Worm (Caenorhabditis elegans): ENCODE measurements around the gene grd-4.

The grd-4 gene

ce11 chrX:8483951-8484350, 17.1 kb upstream of the grd-4 start:
- no peak for TF ChIP-seq rpc-1 (optimal IDR thresholded peaks at IDR 0.05)
- TF ChIP-seq rpc-1 (tag; optimal IDR thresholded peaks at IDR 0.05), result no peak
- TF ChIP-seq F57A8.1 (GFP tag; optimal IDR thresholded peaks at IDR 0.05), result no peak
- TF ChIP-seq sdz-38 (tag; optimal IDR thresholded peaks at IDR 0.05), result no peak
- no peak for TF ChIP-seq bed-2 (GFP tag; IDR thresholded peaks at IDR 0.05)
- TF ChIP-seq mcd-1 (GFP tag; IDR thresholded peaks at IDR 0.05), result no peak
- no peak for TF ChIP-seq F49E8.2 (tag; optimal IDR thresholded peaks at IDR 0.05; ENCODE audit: insufficient read depth)
- TF ChIP-seq zfh-2 (GFP tag; conservative IDR thresholded peaks at IDR 0.05), result no peak
- TF ChIP-seq aptf-2 (GFP tag; conservative IDR thresholded peaks at IDR 0.05), result no peak
- TF ChIP-seq ztf-22 (GFP tag; optimal IDR thresholded peaks at IDR 0.05), result no peak
- no peak for TF ChIP-seq nfyb-1 (GFP tag; IDR thresholded peaks at IDR 0.05)
- TF ChIP-seq nfya-1 (tag; optimal IDR thresholded peaks at IDR 0.05; ENCODE audit: borderline replicate concordance, insufficient read depth), result no peak
- no peak for TF ChIP-seq nfya-2 (GFP tag; IDR thresholded peaks at IDR 0.05)
- TF ChIP-seq Y95B8A.8 (GFP tag; IDR thresholded peaks at IDR 0.05), result no peak
- no peak for TF ChIP-seq madf-10 (tag; optimal IDR thresholded peaks at IDR 0.05)
- no peak for TF ChIP-seq ama-1 (optimal IDR thresholded peaks at IDR 0.05)
- TF ChIP-seq ama-1 (GFP tag; optimal IDR thresholded peaks at IDR 0.05), result no peak
- no peak for TF ChIP-seq F23B12.7 (tag; optimal IDR thresholded peaks at IDR 0.05; ENCODE audit: insufficient read depth)
- TF ChIP-seq K11D2.4 (GFP tag; IDR thresholded peaks at IDR 0.05), result no peak
- no peak for TF ChIP-seq ztf-25 (GFP tag; IDR thresholded peaks at IDR 0.05)
- TF ChIP-seq ceh-40 (GFP tag; IDR thresholded peaks at IDR 0.05), result no peak
- no peak for TF ChIP-seq lag-1 (GFP tag; IDR thresholded peaks at IDR 0.05)

DNA sequence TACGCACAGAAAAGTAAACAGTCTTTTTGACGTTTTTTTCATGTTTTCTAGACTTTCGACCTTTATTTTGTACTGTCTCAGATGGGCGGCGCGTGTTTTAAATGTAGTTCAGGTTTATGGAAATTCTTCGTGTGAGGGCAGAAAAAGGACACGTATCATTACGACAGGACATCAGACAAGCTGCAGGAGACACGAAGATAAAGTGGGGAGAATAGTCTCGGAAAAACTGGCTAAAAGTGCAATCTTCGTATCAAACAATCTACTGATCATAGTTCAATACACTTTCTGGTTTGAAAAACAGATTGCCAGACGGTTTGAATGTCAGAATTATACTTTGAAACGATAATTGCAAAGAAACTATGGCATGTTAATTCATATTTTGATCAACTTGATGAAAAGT, 15.6 kb upstream of the grd-4 start:
- no peak for TF ChIP-seq lin-40 (tag; optimal IDR thresholded peaks at IDR 0.05)

- TF ChIP-seq lin-35 (GFP tag; optimal IDR thresholded peaks at IDR 0.05), result no peak
- no peak for TF ChIP-seq lsy-27 (tag; optimal IDR thresholded peaks at IDR 0.05; ENCODE audit: borderline replicate concordance, insufficient read depth)
- TF ChIP-seq B0261.1 (tag; optimal IDR thresholded peaks at IDR 0.05), result no peak
- no peak for TF ChIP-seq ceh-91 (GFP tag; IDR thresholded peaks at IDR 0.05)
- TF ChIP-seq madf-3 (GFP tag; IDR thresholded peaks at IDR 0.05), result no peak
These were observed 11.6 kb upstream of the grd-4 start for ce11 chrX:8489415-8489814.

ce11 chrX:8489886-8490285, 11.1 kb upstream of the grd-4 start:
- TF ChIP-seq Y95B8A.8 (GFP tag; IDR thresholded peaks at IDR 0.05) (no peak), ceh-27 (GFP tag; optimal IDR thresholded peaks at IDR 0.05) (peak; percentile 14)

- no peak for TF ChIP-seq lsl-1 (GFP tag; optimal IDR thresholded peaks at IDR 0.05)
- TF ChIP-seq nhr-80 (tag; optimal IDR thresholded peaks at IDR 0.05), result peak; percentile 43
- TF ChIP-seq mcd-1 (GFP tag; IDR thresholded peaks at IDR 0.05), result no peak
- 0 out of 2 replicates have a peak, but pooled peaks have one; percentile 16 for TF ChIP-seq Y95B8A.8 (GFP tag; IDR thresholded peaks at IDR 0.05)
These were observed 8.3 kb upstream of the grd-4 start for ce11 chrX:8492750-8493149.

- TF ChIP-seq Y53F4B.3 (GFP tag; IDR thresholded peaks at IDR 0.05), result no peak
- TF ChIP-seq ztf-28 (GFP tag; IDR thresholded peaks at IDR 0.05), result no peak
- no peak for TF ChIP-seq zfh-2 (GFP tag; conservative IDR thresholded peaks at IDR 0.05)
- no peak for TF ChIP-seq nhr-27 (tag; optimal IDR thresholded peaks at IDR 0.05)
These were observed 6.0 kb upstream of the grd-4 start, which contains the start of gene T01B10.5 for ce11 chrX:8495005-8495404. Gene T01B10.5, plus strand, starts transcription at chrX:8495305.

Measured in whole organism, young adult.